Worm (Caenorhabditis elegans): ENCODE data around the gene oig-4.

DNA sequence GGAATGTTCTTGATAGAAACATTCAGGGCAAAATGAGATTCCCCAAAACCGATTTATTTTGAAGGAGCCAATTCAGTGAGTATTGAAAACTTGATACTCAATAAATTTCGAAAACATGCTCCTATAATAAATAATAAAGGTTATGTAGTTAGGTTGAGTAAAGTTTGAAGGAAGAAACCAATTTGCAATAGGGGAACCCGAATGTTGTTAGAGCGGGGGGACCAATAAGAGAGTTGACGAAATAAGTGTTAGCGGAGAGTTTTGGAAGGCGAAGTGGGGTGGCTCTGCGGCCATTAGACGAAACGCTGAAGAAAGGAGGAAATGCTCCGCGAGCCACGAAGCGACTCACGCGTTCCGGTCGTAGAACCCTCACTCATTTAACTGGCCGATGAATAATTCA is 11.7 kb downstream of the oig-4 start:
- TF ChIP-seq fkh-10 (GFP tag; optimal IDR thresholded peaks at IDR 0.05), result no peak
- TF ChIP-seq ztf-11 (tag; optimal IDR thresholded peaks at IDR 0.05), result no peak
- TF ChIP-seq fos-1 (tag; optimal IDR thresholded peaks at IDR 0.05), result no peak
- TF ChIP-seq lin-35 (GFP tag; optimal IDR thresholded peaks at IDR 0.05), result no peak
- no peak for TF ChIP-seq C04F5.9 (tag; optimal IDR thresholded peaks at IDR 0.05)
- TF ChIP-seq nhr-76 (tag; optimal IDR thresholded peaks at IDR 0.05), result no peak
- TF ChIP-seq F16B12.6 (tag; optimal IDR thresholded peaks at IDR 0.05), result no peak
- no peak for TF ChIP-seq egl-27 (tag; optimal IDR thresholded peaks at IDR 0.05)
- TF ChIP-seq elt-3 (tag; optimal IDR thresholded peaks at IDR 0.05), result no peak
- TF ChIP-seq hlh-17 (GFP tag; optimal IDR thresholded peaks at IDR 0.05; ENCODE audit: borderline replicate concordance), result no peak
- TF ChIP-seq snpc-4 (tag; optimal IDR thresholded peaks at IDR 0.05), result no peak
- no peak for TF ChIP-seq lsy-2 (tag; optimal IDR thresholded peaks at IDR 0.05)
- no peak for TF ChIP-seq nhr-12 (tag; optimal IDR thresholded peaks at IDR 0.05)
- TF ChIP-seq sup-37 (GFP tag; optimal IDR thresholded peaks at IDR 0.05), result no peak
